Worm (Caenorhabditis elegans) whole organism, L4 larva: ENCODE measurements around the gene R02F2.7.

ENCODE experiments used
- D1046.2 ChIP-seq: fragments of 200-800 bp; sonication (Bioruptor generic); IDR thresholded peaks from 2 replicates; pipeline ENCODE4 v1.3.6; 2022; ENCODE audit warnings: missing genetic modification characterization, missing compliant biosample characterization
- F10B5.3 ChIP-seq: sonication (generic microtip); optimal IDR thresholded peaks from 2 replicates; lab custom pipeline; 2016; ENCODE audit warnings: mild to moderate bottlenecking, missing genetic modification characterization, missing compliant biosample characterization
- F49E8.2 ChIP-seq: sonication (generic microtip); optimal IDR thresholded peaks from 2 replicates; lab custom pipeline; 2016; ENCODE audit warnings: missing compliant biosample characterization, mild to moderate bottlenecking, missing genetic modification characterization, borderline replicate concordance
- T20F7.1 ChIP-seq: fragments of 200-800 bp; sonication (Bioruptor generic); optimal IDR thresholded peaks from 2 replicates; lab custom pipeline; 2018; ENCODE audit warnings: mild to moderate bottlenecking, missing genetic modification characterization, missing compliant biosample characterization
- T26A8.4 ChIP-seq: fragments of 200-800 bp; sonication (Bioruptor generic); IDR thresholded peaks from 2 replicates; pipeline ENCODE4 v1.3.6; 2022; ENCODE audit warnings: missing genetic modification characterization, missing compliant biosample characterization
- Y105C5A.15 ChIP-seq: fragments of 200-800 bp; sonication (Bioruptor generic); IDR thresholded peaks from 2 replicates; pipeline ENCODE4 v1.3.6; 2022; ENCODE audit warnings: missing genetic modification characterization, missing compliant biosample characterization
- ZK337.2 ChIP-seq: fragments of 200-800 bp; sonication (Bioruptor generic); IDR thresholded peaks from 2 replicates; pipeline ENCODE4 v1.3.6; 2022; ENCODE audit warnings: missing genetic modification reagents, missing genetic modification characterization, missing compliant biosample characterization
- aly-2 ChIP-seq: sonication (generic microtip); optimal IDR thresholded peaks from 2 replicates; lab custom pipeline; 2018; ENCODE audit warnings: missing biosample characterization, missing genetic modification characterization
- ama-1 ChIP-seq: fragments of 150-350 bp; optimal IDR thresholded peaks from 2 replicates; lab custom pipeline; 2014; ENCODE audit warnings: inconsistent platforms, mixed read lengths
- arid-1 ChIP-seq: fragments of 200-800 bp; sonication (Bioruptor generic); conservative IDR thresholded peaks from 2 replicates; pipeline ENCODE4 v1.3.6; 2022; ENCODE audit warnings: missing genetic modification reagents, missing genetic modification characterization, missing compliant biosample characterization
- ceh-20 ChIP-seq: fragments of 200-800 bp; sonication (Bioruptor generic); IDR thresholded peaks from 2 replicates; pipeline ENCODE4 v1.3.6; 2022; ENCODE audit warnings: missing genetic modification reagents, missing genetic modification characterization, missing compliant biosample characterization
- ceh-44 ChIP-seq: fragments of 200-800 bp; sonication (Bioruptor generic); IDR thresholded peaks from 2 replicates; pipeline ENCODE4 v1.3.6; 2022; ENCODE audit warnings: missing genetic modification reagents, missing genetic modification characterization, missing compliant biosample characterization
- daf-19 ChIP-seq: fragments of 200-800 bp; sonication (Bioruptor generic); conservative IDR thresholded peaks from 2 replicates; pipeline ENCODE4 v1.3.6; 2022; ENCODE audit warnings: missing genetic modification characterization, missing compliant biosample characterization
- dmd-8 ChIP-seq: fragments of 200-800 bp; sonication (Bioruptor generic); IDR thresholded peaks from 2 replicates; pipeline ENCODE4 v1.3.6; 2022; ENCODE audit warnings: missing genetic modification characterization, missing compliant biosample characterization
- dmd-9 ChIP-seq: fragments of 200-800 bp; sonication (Bioruptor generic); IDR thresholded peaks from 2 replicates; pipeline ENCODE4 v1.3.6; 2022; ENCODE audit warnings: missing genetic modification reagents, missing genetic modification characterization, missing compliant biosample characterization
- dpl-1 ChIP-seq: fragments of 150-350 bp; optimal IDR thresholded peaks from 2 replicates; lab custom pipeline; 2014; ENCODE audit warnings: missing biosample characterization, missing genetic modification reagents, missing genetic modification characterization
- duxl-1 ChIP-seq: sonication (generic microtip); optimal IDR thresholded peaks from 2 replicates; lab custom pipeline; 2016; ENCODE audit warnings: mild to moderate bottlenecking, missing genetic modification characterization, moderate library complexity, missing compliant biosample characterization; ENCODE audit not compliant: poor library complexity
- dve-1 ChIP-seq: sonication (generic microtip); optimal IDR thresholded peaks from 2 replicates; lab custom pipeline; 2017; ENCODE audit warnings: antibody characterized with exemption, mild to moderate bottlenecking, missing genetic modification characterization, missing compliant biosample characterization; ENCODE audit not compliant: insufficient read depth
- egl-43 ChIP-seq: fragments of 200-800 bp; sonication (Bioruptor generic); IDR thresholded peaks from 2 replicates; pipeline ENCODE4 v1.3.6; 2022; ENCODE audit warnings: missing genetic modification reagents, missing genetic modification characterization, missing compliant biosample characterization
- fkh-10 ChIP-seq: fragments of 150-350 bp; optimal IDR thresholded peaks from 2 replicates; lab custom pipeline; 2014; ENCODE audit warnings: missing biosample characterization, missing genetic modification reagents, missing genetic modification characterization
- gei-8 ChIP-seq: fragments of 200-800 bp; sonication (Bioruptor generic); optimal IDR thresholded peaks from 2 replicates; lab custom pipeline; 2018; ENCODE audit warnings: mild to moderate bottlenecking, missing genetic modification characterization, missing compliant biosample characterization
- hif-1 ChIP-seq, 2 experiments: sonication (generic microtip); optimal IDR thresholded peaks; 2 replicates each; lab custom pipeline; 2016 to 2017; ENCODE audit warnings: missing compliant biosample characterization in 2 of 2, missing genetic modification characterization in 2 of 2, missing genetic modification reagents in 2 of 2, missing genotype in 2 of 2, mild to moderate bottlenecking in 1 of 2
- hlh-11 ChIP-seq: fragments of 200-800 bp; sonication (Bioruptor generic); optimal IDR thresholded peaks from 2 replicates; lab custom pipeline; 2018; ENCODE audit warnings: mild to moderate bottlenecking, missing genetic modification characterization, missing compliant biosample characterization
- lim-7 ChIP-seq: fragments of 200-800 bp; sonication (Bioruptor generic); IDR thresholded peaks from 2 replicates; pipeline ENCODE4 v1.3.6; 2022; ENCODE audit warnings: missing genetic modification characterization, missing compliant biosample characterization
- lin-13 ChIP-seq: fragments of 150-350 bp; optimal IDR thresholded peaks from 2 replicates; lab custom pipeline; 2014; ENCODE audit warnings: missing biosample characterization, missing genetic modification reagents, missing genetic modification characterization
- lin-15B ChIP-seq: fragments of 150-350 bp; sonication (generic microtip); optimal IDR thresholded peaks from 3 replicates; lab custom pipeline; 2014; ENCODE audit warnings: missing biosample characterization, missing genetic modification characterization
- lin-39 ChIP-seq: fragments of 150-350 bp; optimal IDR thresholded peaks from 2 replicates; lab custom pipeline; 2014; ENCODE audit warnings: missing biosample characterization, missing genetic modification reagents, missing genetic modification characterization
- madf-5 ChIP-seq, 2 experiments: fragments of 200-800 bp; sonication (Bioruptor generic); IDR thresholded peaks; 2 replicates each; pipeline ENCODE4 v1.3.6; 2022; ENCODE audit warnings: missing compliant biosample characterization in 2 of 2, missing genetic modification characterization in 2 of 2
- madf-9 ChIP-seq: fragments of 200-800 bp; sonication (Bioruptor generic); conservative IDR thresholded peaks from 2 replicates; pipeline ENCODE4 v1.3.6; 2022; ENCODE audit warnings: missing genetic modification reagents, missing genetic modification characterization, missing compliant biosample characterization
- mdl-1 ChIP-seq, 2 experiments: fragments of 150-350 bp in 1 of 2; sonication (generic microtip) in 1 of 2; optimal IDR thresholded peaks; 2 replicates each; lab custom pipeline; 2014 to 2017; ENCODE audit warnings: missing biosample characterization in 2 of 2, missing genetic modification characterization in 2 of 2
- mxl-2 ChIP-seq: fragments of 200-800 bp; sonication (Bioruptor generic); conservative IDR thresholded peaks from 2 replicates; pipeline ENCODE4 v1.3.6; 2022; ENCODE audit warnings: missing genetic modification reagents, missing genetic modification characterization, missing compliant biosample characterization
- nhr-237 ChIP-seq: sonication (generic microtip); optimal IDR thresholded peaks from 2 replicates; lab custom pipeline; 2017; ENCODE audit warnings: missing biosample characterization, missing genetic modification characterization
- nhr-25 ChIP-seq: sonication (generic microtip); optimal IDR thresholded peaks from 2 replicates; lab custom pipeline; 2017; ENCODE audit warnings: missing genetic modification characterization, mild to moderate bottlenecking, missing compliant biosample characterization, antibody characterized with exemption, moderate library complexity, borderline replicate concordance; ENCODE audit not compliant: insufficient read depth
- nhr-76 ChIP-seq: fragments of 150-350 bp; optimal IDR thresholded peaks from 2 replicates; lab custom pipeline; 2014; ENCODE audit warnings: missing biosample characterization, missing genetic modification characterization
- nhr-77 ChIP-seq: fragments of 150-350 bp; optimal IDR thresholded peaks from 2 replicates; lab custom pipeline; 2014; ENCODE audit warnings: missing biosample characterization, missing genetic modification characterization
- pha-4 ChIP-seq, 2 experiments: fragments of 150-350 bp in 1 of 2; fragments of 200-800 bp in 1 of 2; sonication (Bioruptor generic) in 1 of 2; IDR thresholded peaks in 1 of 2; optimal IDR thresholded peaks in 1 of 2; 2 replicates each; pipeline versions ENCODE4 v1.3.6 to Lab custom; 2014 to 2022; ENCODE audit warnings: missing genetic modification characterization in 2 of 2, missing genetic modification reagents in 2 of 2, missing biosample characterization in 1 of 2, missing compliant biosample characterization in 1 of 2
- pqm-1 ChIP-seq: sonication (generic microtip); optimal IDR thresholded peaks from 2 replicates; lab custom pipeline; 2017; ENCODE audit warnings: missing biosample characterization, missing genetic modification characterization
- rbr-2 ChIP-seq: sonication (generic microtip); optimal IDR thresholded peaks from 2 replicates; lab custom pipeline; 2016; ENCODE audit warnings: missing genotype, missing genetic modification characterization, missing compliant biosample characterization
- sdz-12 ChIP-seq: fragments of 200-800 bp; sonication (Bioruptor generic); optimal IDR thresholded peaks from 2 replicates; lab custom pipeline; 2018; ENCODE audit warnings: mild to moderate bottlenecking, missing genetic modification characterization, missing compliant biosample characterization
- skn-1 ChIP-seq: fragments of 150-350 bp; optimal IDR thresholded peaks from 2 replicates; lab custom pipeline; 2014; ENCODE audit warnings: missing biosample characterization, missing genetic modification characterization
- snpc-1.2 ChIP-seq: fragments of 200-800 bp; sonication (Bioruptor generic); IDR thresholded peaks from 2 replicates; pipeline ENCODE4 v1.3.6; 2022; ENCODE audit warnings: missing genetic modification reagents, missing genetic modification characterization, missing compliant biosample characterization
- snpc-4 ChIP-seq: fragments of 150-350 bp; optimal IDR thresholded peaks from 2 replicates; lab custom pipeline; 2014; ENCODE audit warnings: missing biosample characterization, missing genetic modification characterization
- spr-1 ChIP-seq: sonication (generic microtip); optimal IDR thresholded peaks from 2 replicates; lab custom pipeline; 2016; ENCODE audit warnings: mild to moderate bottlenecking, missing genetic modification characterization, missing compliant biosample characterization
- spr-3 ChIP-seq: fragments of 200-800 bp; sonication (Bioruptor generic); optimal IDR thresholded peaks from 2 replicates; lab custom pipeline; 2018; ENCODE audit warnings: mild to moderate bottlenecking, missing genetic modification characterization, missing compliant biosample characterization
- unc-62 ChIP-seq, 3 experiments: fragments of 150-350 bp in 1 of 3; sonication (generic microtip); optimal IDR thresholded peaks in 2 of 3; peaks in 1 of 3; 1 replicate in 1 of 3; 2 replicates in 2 of 3; lab custom pipeline; 2014 to 2017; ENCODE audit warnings: missing biosample characterization in 3 of 3, missing genetic modification characterization in 3 of 3, missing genetic modification reagents in 3 of 3, missing genotype in 1 of 3
- vab-7 ChIP-seq: fragments of 200-800 bp; sonication (Bioruptor generic); IDR thresholded peaks from 2 replicates; pipeline ENCODE4 v1.3.6; 2022; ENCODE audit warnings: missing genetic modification reagents, missing genetic modification characterization, missing compliant biosample characterization
- zfp-2 ChIP-seq: sonication (generic microtip); optimal IDR thresholded peaks from 2 replicates; lab custom pipeline; 2016; ENCODE audit warnings: mild to moderate bottlenecking, missing genetic modification characterization, missing compliant biosample characterization
- zfp-3 ChIP-seq: fragments of 200-800 bp; sonication (Bioruptor generic); conservative IDR thresholded peaks from 2 replicates; pipeline ENCODE4 v1.3.6; 2022; ENCODE audit warnings: missing genetic modification reagents, missing genetic modification characterization, missing compliant biosample characterization
- zip-11 ChIP-seq: fragments of 200-800 bp; sonication (Bioruptor generic); IDR thresholded peaks from 2 replicates; pipeline ENCODE4 v1.3.6; 2022; ENCODE audit warnings: missing genetic modification characterization, missing compliant biosample characterization
- ztf-7 ChIP-seq: fragments of 150-350 bp; optimal IDR thresholded peaks from 2 replicates; lab custom pipeline; 2014; ENCODE audit warnings: missing biosample characterization, missing genetic modification characterization

R02F2.7 gene

ce11 chrIII:5449762-5450308, 33.7 kb downstream of the R02F2.7 start, which contains the start of gene F48E8.8 (continued):
- TF ChIP-seq vab-7 (GFP tag; lab: Robert Waterston, UW), result 0 out of 2 replicates have a peak, but pooled peaks have one; percentile 12
- TF ChIP-seq sdz-12, result no peak
- peak; percentile 25 for TF ChIP-seq lin-13 (GFP tag; lab: Kevin White, UChicago)
- peak; percentile 58 for TF ChIP-seq rbr-2
- TF ChIP-seq nhr-25 (tag; lab: Kevin White, UChicago), result no peak
- TF ChIP-seq duxl-1 (tag; lab: Kevin White, UChicago), result no peak
- TF ChIP-seq snpc-4 (tag; lab: Kevin White, UChicago), result no peak
- no peak for TF ChIP-seq snpc-1.2 (GFP tag; lab: Robert Waterston, UW)
- TF ChIP-seq madf-9 (GFP tag; lab: Robert Waterston, UW), result no peak
- no peak for TF ChIP-seq pqm-1 (tag; lab: Kevin White, UChicago)
- TF ChIP-seq daf-19 (GFP tag; lab: Robert Waterston, UW), result no peak
- no peak for TF ChIP-seq egl-43 (GFP tag; lab: Robert Waterston, UW)
- no peak for TF ChIP-seq skn-1 (tag; lab: Kevin White, UChicago)
- no peak for TF ChIP-seq T26A8.4 (GFP tag; lab: Robert Waterston, UW)
- TF ChIP-seq mxl-2 (GFP tag; lab: Robert Waterston, UW), result no peak
- peak in 1 of 2 experiments; percentile 46 for TF ChIP-seq hif-1 (tag; optimal IDR thresholded peaks at IDR 0.05; lab: Kevin White, UChicago)
- peak in 1 of 2 experiments; percentile 36 for TF ChIP-seq mdl-1 (tag; optimal IDR thresholded peaks at IDR 0.05; lab: Kevin White, UChicago)
- no peak for TF ChIP-seq Y105C5A.15
- TF ChIP-seq ztf-7 (tag; lab: Kevin White, UChicago), result no peak
- TF ChIP-seq dve-1 (tag; lab: Kevin White, UChicago), result peak; percentile 68
- TF ChIP-seq fkh-10, result no peak
- TF ChIP-seq zip-11 (GFP tag; lab: Robert Waterston, UW), result no peak
- TF ChIP-seq madf-5 (GFP tag; IDR thresholded peaks at IDR 0.05; lab: Robert Waterston, UW), result no peak
- TF ChIP-seq arid-1 (GFP tag; lab: Robert Waterston, UW), result no peak
- TF ChIP-seq spr-3 (GFP tag; lab: Kevin White, UChicago), result no peak
- no peak for TF ChIP-seq ama-1
- TF ChIP-seq ceh-20 (GFP tag; lab: Robert Waterston, UW), result no peak
- no peak for TF ChIP-seq dmd-9
- no peak for TF ChIP-seq T20F7.1
- TF ChIP-seq zfp-2 (tag; lab: Kevin White, UChicago), result no peak
- no peak for TF ChIP-seq ZK337.2 (GFP tag; lab: Robert Waterston, UW)
- TF ChIP-seq hlh-11 (tag; lab: Kevin White, UChicago), result peak; percentile 93
- no peak for TF ChIP-seq lin-39 (tag; lab: Kevin White, UChicago)
- TF ChIP-seq ceh-44 (GFP tag; lab: Robert Waterston, UW), result no peak
- no peak for TF ChIP-seq gei-8 (GFP tag; lab: Kevin White, UChicago)
- no peak for TF ChIP-seq lim-7 (GFP tag; lab: Robert Waterston, UW)
- no peak for TF ChIP-seq spr-1
- TF ChIP-seq nhr-237 (tag; lab: Kevin White, UChicago), result no peak
- TF ChIP-seq F49E8.2, result no peak
- TF ChIP-seq F10B5.3 (tag; lab: Kevin White, UChicago), result no peak
- TF ChIP-seq nhr-76 (tag; lab: Kevin White, UChicago), result no peak
- TF ChIP-seq dmd-8 (GFP tag; lab: Robert Waterston, UW), result no peak
- no peak for TF ChIP-seq nhr-77 (tag; lab: Kevin White, UChicago)
- no peak for TF ChIP-seq D1046.2 (GFP tag; lab: Robert Waterston, UW)
- peak; percentile 54 for TF ChIP-seq dpl-1 (GFP tag; lab: Kevin White, UChicago)
- TF ChIP-seq unc-62 (GFP tag; optimal IDR thresholded peaks at IDR 0.05 in 1 of 2; lab: Kevin White, UChicago), result peak in 1 of 2 experiments; percentile 89
- no peak for TF ChIP-seq unc-62 (tag; optimal IDR thresholded peaks at IDR 0.05; lab: Kevin White, UChicago)
- no peak for TF ChIP-seq pha-4 (GFP tag; IDR thresholded peaks at IDR 0.05; lab: Robert Waterston, UW)
- no peak for TF ChIP-seq pha-4 (tag; optimal IDR thresholded peaks at IDR 0.05; lab: Kevin White, UChicago)
- no peak for TF ChIP-seq lin-15B (tag; lab: Kevin White, UChicago)
- TF ChIP-seq aly-2 (tag; lab: Kevin White, UChicago), result no peak
- TF ChIP-seq zfp-3, result no peak
